Fruit fly (Drosophila melanogaster): ENCODE results near the gene CG34452.

DNA sequence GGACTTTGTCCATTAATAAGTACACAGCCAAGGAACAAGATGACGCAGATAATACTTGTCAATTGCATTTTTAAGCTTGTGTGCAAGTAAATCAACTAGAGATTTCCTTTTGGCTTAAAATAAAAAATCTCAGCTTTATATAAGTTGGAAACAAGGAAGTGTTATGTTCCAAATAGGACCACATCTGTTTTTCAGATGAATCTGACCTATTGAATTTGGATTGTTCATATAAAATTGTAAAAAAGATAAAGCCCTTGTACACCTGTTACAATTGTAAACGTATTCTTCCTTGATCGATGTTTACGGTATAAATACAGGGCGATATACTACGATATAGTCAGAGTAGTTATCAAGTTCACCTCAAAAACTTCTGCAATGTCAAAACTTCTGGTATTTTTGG, 30.4 kb downstream of the CG34452 start, which contains the start of the genes Eig71Ef and Eig71Eg:
- TF ChIP-seq h (optimal IDR thresholded peaks at IDR 0.05) (no peak), Sin3A (optimal IDR thresholded peaks at IDR 0.05) (no peak), insv (optimal IDR thresholded peaks at IDR 0.05) (no peak), psq (optimal IDR thresholded peaks at IDR 0.05) (no peak)
